Worm (Caenorhabditis elegans): Measurements from ENCODE around the gene nyn-3.

- no peak for TF ChIP-seq tab-1 (GFP tag; IDR thresholded peaks at IDR 0.05)
- TF ChIP-seq ref-1 (GFP tag; conservative IDR thresholded peaks at IDR 0.05): no peak
- no peak for TF ChIP-seq ztf-23 (GFP tag; IDR thresholded peaks at IDR 0.05)
- no peak for TF ChIP-seq klf-2 (GFP tag; conservative IDR thresholded peaks at IDR 0.05)
- TF ChIP-seq flt-1 (GFP tag; IDR thresholded peaks at IDR 0.05): no peak
These were observed 13.7 kb upstream of the nyn-3 start, which contains the start of gene C29F5.8 for ce11 chrII:6306125-6306524.

Data from whole organism, midembryonic.